Worm (Caenorhabditis elegans) whole organism, young adult: ENCODE results near the gene str-88.

Source experiments
- B0035.1 ChIP-seq: sonication (generic microtip); optimal IDR thresholded peaks from 2 replicates; lab custom pipeline; 2016; ENCODE audit warnings: missing genetic modification characterization, mild to moderate bottlenecking, missing compliant biosample characterization, missing genotype, missing genetic modification reagents
- B0261.1 ChIP-seq: sonication (generic microtip); optimal IDR thresholded peaks from 2 replicates; lab custom pipeline; 2016; ENCODE audit warnings: mild to moderate bottlenecking, missing genetic modification characterization, moderate library complexity, missing compliant biosample characterization
- B0336.3 ChIP-seq: fragments of 200-800 bp; sonication (Bioruptor generic); IDR thresholded peaks from 2 replicates; pipeline ENCODE4 v1.3.6; 2022; ENCODE audit warnings: missing genetic modification characterization, missing compliant biosample characterization
- C06A6.2 ChIP-seq: fragments of 200-800 bp; sonication (Bioruptor generic); conservative IDR thresholded peaks from 2 replicates; pipeline ENCODE4 v1.3.6; 2022; ENCODE audit warnings: missing genetic modification characterization, missing compliant biosample characterization
- D2030.7 ChIP-seq: fragments of 200-800 bp; sonication (Bioruptor generic); IDR thresholded peaks from 2 replicates; pipeline ENCODE4 v1.3.6; 2022; ENCODE audit warnings: missing genetic modification reagents, missing genetic modification characterization, missing compliant biosample characterization
- F10E7.11 ChIP-seq: sonication (generic microtip); optimal IDR thresholded peaks from 2 replicates; lab custom pipeline; 2017; ENCODE audit warnings: mild to moderate bottlenecking, missing genetic modification characterization, moderate library complexity, missing compliant biosample characterization
- F52B5.7 ChIP-seq: sonication (generic microtip); optimal IDR thresholded peaks from 2 replicates; lab custom pipeline; 2016; ENCODE audit warnings: mild to moderate bottlenecking, missing genetic modification characterization, missing compliant biosample characterization
- K12H6.12 ChIP-seq: fragments of 200-800 bp; sonication (Bioruptor generic); optimal IDR thresholded peaks from 2 replicates; lab custom pipeline; 2018; ENCODE audit warnings: mild to moderate bottlenecking, missing genetic modification characterization, missing compliant biosample characterization
- T07F8.4 ChIP-seq: sonication (generic microtip); optimal IDR thresholded peaks from 2 replicates; lab custom pipeline; 2016; ENCODE audit warnings: mild to moderate bottlenecking, missing genetic modification characterization, moderate library complexity, missing compliant biosample characterization
- Y53F4B.3 ChIP-seq: fragments of 200-800 bp; sonication (Bioruptor generic); IDR thresholded peaks from 2 replicates; pipeline ENCODE4 v1.3.6; 2022; ENCODE audit warnings: missing genetic modification reagents, missing genetic modification characterization, missing compliant biosample characterization
- ama-1 ChIP-seq, 3 experiments: fragments of 150-350 bp in 1 of 3; sonication (generic microtip) in 2 of 3; optimal IDR thresholded peaks; 2 replicates each; lab custom pipeline; 2014 to 2018; ENCODE audit warnings: missing biosample characterization in 2 of 3, missing genetic modification characterization in 2 of 3, missing genetic modification reagents in 2 of 3
- aptf-2 ChIP-seq: fragments of 200-800 bp; sonication (Bioruptor generic); conservative IDR thresholded peaks from 2 replicates; pipeline ENCODE4 v1.3.6; 2022; ENCODE audit warnings: missing genetic modification reagents, missing genetic modification characterization, missing compliant biosample characterization
- athp-1 ChIP-seq: sonication (generic microtip); optimal IDR thresholded peaks from 2 replicates; lab custom pipeline; 2017; ENCODE audit warnings: mild to moderate bottlenecking, missing genetic modification characterization, missing compliant biosample characterization
- attf-5 ChIP-seq: fragments of 200-800 bp; sonication (Bioruptor generic); optimal IDR thresholded peaks from 2 replicates; lab custom pipeline; 2018; ENCODE audit warnings: mild to moderate bottlenecking, missing genetic modification characterization, missing compliant biosample characterization
- cebp-2 ChIP-seq: fragments of 200-800 bp; sonication (Bioruptor generic); IDR thresholded peaks from 2 replicates; pipeline ENCODE4 v1.3.6; 2022; ENCODE audit warnings: missing genetic modification characterization, missing compliant biosample characterization
- ceh-40 ChIP-seq: fragments of 200-800 bp; sonication (Bioruptor generic); IDR thresholded peaks from 2 replicates; pipeline ENCODE4 v1.3.6; 2022; ENCODE audit warnings: missing genetic modification characterization, missing compliant biosample characterization
- ceh-58 ChIP-seq: fragments of 200-800 bp; sonication (Bioruptor generic); IDR thresholded peaks from 2 replicates; pipeline ENCODE4 v1.3.6; 2022; ENCODE audit warnings: missing genetic modification characterization, missing compliant biosample characterization
- die-1 ChIP-seq: sonication (generic microtip); optimal IDR thresholded peaks from 2 replicates; lab custom pipeline; 2016; ENCODE audit warnings: missing genotype, mild to moderate bottlenecking, missing genetic modification characterization, missing compliant biosample characterization
- efl-1 ChIP-seq: fragments of 150-350 bp; optimal IDR thresholded peaks from 2 replicates; lab custom pipeline; 2014; ENCODE audit warnings: missing biosample characterization, missing genetic modification reagents, missing genetic modification characterization
- ets-4 ChIP-seq: fragments of 200-800 bp; sonication (Bioruptor generic); optimal IDR thresholded peaks from 2 replicates; lab custom pipeline; 2018; ENCODE audit warnings: mild to moderate bottlenecking, missing genetic modification characterization, missing compliant biosample characterization
- fkh-3 ChIP-seq: sonication (generic microtip); optimal IDR thresholded peaks from 2 replicates; lab custom pipeline; 2016; ENCODE audit warnings: mild to moderate bottlenecking, missing genetic modification characterization, missing compliant biosample characterization
- gei-17 ChIP-seq: fragments of 200-800 bp; sonication (Bioruptor generic); optimal IDR thresholded peaks from 2 replicates; lab custom pipeline; 2018; ENCODE audit warnings: mild to moderate bottlenecking, missing genetic modification characterization, missing compliant biosample characterization
- hlh-26 ChIP-seq: fragments of 200-800 bp; sonication (Bioruptor generic); conservative IDR thresholded peaks from 2 replicates; pipeline ENCODE4 v1.3.6; 2022; ENCODE audit warnings: missing genetic modification reagents, missing genetic modification characterization, missing compliant biosample characterization
- hmg-1.2 ChIP-seq: fragments of 200-800 bp; sonication (Bioruptor generic); IDR thresholded peaks from 2 replicates; pipeline ENCODE4 v1.3.6; 2022; ENCODE audit warnings: missing genetic modification reagents, missing genetic modification characterization, missing compliant biosample characterization
- hrde-1 ChIP-seq: sonication (generic microtip); optimal IDR thresholded peaks from 2 replicates; lab custom pipeline; 2016; ENCODE audit warnings: missing genetic modification characterization, mild to moderate bottlenecking, missing compliant biosample characterization, moderate library complexity, missing genotype, missing genetic modification reagents, borderline replicate concordance
- hsf-1 ChIP-seq: fragments of 200-800 bp; sonication (Bioruptor generic); IDR thresholded peaks from 2 replicates; pipeline ENCODE4 v1.3.6; 2022; ENCODE audit warnings: missing genetic modification reagents, missing genetic modification characterization, missing compliant biosample characterization
- let-607 ChIP-seq, 2 experiments: fragments of 200-800 bp in 1 of 2; sonication (Bioruptor generic) in 1 of 2; sonication (generic microtip) in 1 of 2; optimal IDR thresholded peaks; 2 replicates each; lab custom pipeline; 2016 to 2018; ENCODE audit warnings: mild to moderate bottlenecking in 2 of 2, missing compliant biosample characterization in 2 of 2, missing genetic modification characterization in 2 of 2, moderate library complexity in 2 of 2, missing genotype in 1 of 2
- madf-3 ChIP-seq: fragments of 200-800 bp; sonication (Bioruptor generic); IDR thresholded peaks from 2 replicates; pipeline ENCODE4 v1.3.6; 2022; ENCODE audit warnings: missing genetic modification reagents, missing genetic modification characterization, missing compliant biosample characterization
- madf-6 ChIP-seq: fragments of 200-800 bp; sonication (Bioruptor generic); IDR thresholded peaks from 2 replicates; pipeline ENCODE4 v1.3.6; 2022; ENCODE audit warnings: missing genetic modification reagents, missing genetic modification characterization, missing compliant biosample characterization
- madf-8 ChIP-seq: fragments of 200-800 bp; sonication (Bioruptor generic); conservative IDR thresholded peaks from 2 replicates; pipeline ENCODE4 v1.3.6; 2022; ENCODE audit warnings: missing genetic modification reagents, missing genetic modification characterization, missing compliant biosample characterization
- mes-4 ChIP-seq: sonication (generic microtip); optimal IDR thresholded peaks from 2 replicates; lab custom pipeline; 2016; ENCODE audit warnings: missing genotype, missing genetic modification characterization, missing compliant biosample characterization
- nfya-1 ChIP-seq: sonication (generic microtip); optimal IDR thresholded peaks from 2 replicates; lab custom pipeline; 2017; ENCODE audit warnings: antibody characterized with exemption, missing compliant biosample characterization, missing genetic modification characterization, borderline replicate concordance; ENCODE audit not compliant: insufficient read depth
- nfya-2 ChIP-seq: fragments of 200-800 bp; sonication (Bioruptor generic); IDR thresholded peaks from 2 replicates; pipeline ENCODE4 v1.3.6; 2022; ENCODE audit warnings: missing genetic modification reagents, missing genetic modification characterization, missing compliant biosample characterization
- nhr-27 ChIP-seq: fragments of 200-800 bp; sonication (Bioruptor generic); optimal IDR thresholded peaks from 2 replicates; lab custom pipeline; 2018; ENCODE audit warnings: mild to moderate bottlenecking, missing genetic modification characterization, moderate library complexity, missing compliant biosample characterization
- nhr-80 ChIP-seq: sonication (generic microtip); optimal IDR thresholded peaks from 2 replicates; lab custom pipeline; 2016; ENCODE audit warnings: missing genetic modification characterization, missing compliant biosample characterization
- nhr-90 ChIP-seq: sonication (generic microtip); optimal IDR thresholded peaks from 2 replicates; lab custom pipeline; 2016; ENCODE audit warnings: missing genotype, mild to moderate bottlenecking, missing genetic modification characterization, missing compliant biosample characterization
- rcor-1 ChIP-seq: fragments of 200-800 bp; sonication (Bioruptor generic); IDR thresholded peaks from 2 replicates; pipeline ENCODE4 v1.3.6; 2022; ENCODE audit warnings: missing genetic modification reagents, missing genetic modification characterization, missing compliant biosample characterization
- rpc-1 ChIP-seq, 2 experiments: fragments of 150-350 bp in 1 of 2; sonication (generic microtip) in 1 of 2; optimal IDR thresholded peaks; 2 replicates each; lab custom pipeline; 2014 to 2018; ENCODE audit warnings: missing biosample characterization in 1 of 2, missing genetic modification characterization in 1 of 2, missing genetic modification reagents in 1 of 2, missing genotype in 1 of 2
- sea-2 ChIP-seq: fragments of 200-800 bp; sonication (Bioruptor generic); IDR thresholded peaks from 2 replicates; pipeline ENCODE4 v1.3.6; 2022; ENCODE audit warnings: missing genetic modification characterization, missing compliant biosample characterization
- snpc-1.1 ChIP-seq: sonication (generic microtip); optimal IDR thresholded peaks from 2 replicates; lab custom pipeline; 2017; ENCODE audit warnings: missing genetic modification characterization, mild to moderate bottlenecking, missing compliant biosample characterization, antibody characterized with exemption, moderate library complexity, missing genotype, missing genetic modification reagents; ENCODE audit not compliant: insufficient read depth
- snpc-4 ChIP-seq, 5 experiments: fragments of 150-350 bp in 1 of 5; sonication (generic microtip) in 4 of 5; optimal IDR thresholded peaks; 2 replicates each; lab custom pipeline; 2014 to 2018; ENCODE audit warnings: missing genetic modification characterization in 5 of 5, missing biosample characterization in 3 of 5, antibody characterized with exemption in 2 of 5, mild to moderate bottlenecking in 2 of 5, missing compliant biosample characterization in 2 of 5, missing genotype in 2 of 5, moderate library complexity in 2 of 5, missing genetic modification reagents in 1 of 5
- somi-1 ChIP-seq: fragments of 200-800 bp; sonication (Bioruptor generic); optimal IDR thresholded peaks from 2 replicates; lab custom pipeline; 2018; ENCODE audit warnings: mild to moderate bottlenecking, missing genetic modification characterization, missing compliant biosample characterization
- tbp1 ChIP-seq: fragments of 200-800 bp; sonication (Bioruptor generic); optimal IDR thresholded peaks from 2 replicates; lab custom pipeline; 2018; ENCODE audit warnings: mild to moderate bottlenecking, missing genetic modification characterization, missing compliant biosample characterization
- tlf-1 ChIP-seq: fragments of 200-800 bp; sonication (Bioruptor generic); optimal IDR thresholded peaks from 2 replicates; lab custom pipeline; 2018; ENCODE audit warnings: mild to moderate bottlenecking, missing genetic modification characterization, missing compliant biosample characterization
- zim-3 ChIP-seq: sonication (generic microtip); optimal IDR thresholded peaks from 2 replicates; lab custom pipeline; 2017; ENCODE audit warnings: mild to moderate bottlenecking, missing genetic modification characterization, moderate library complexity, missing compliant biosample characterization
- ztf-22 ChIP-seq: fragments of 200-800 bp; sonication (Bioruptor generic); optimal IDR thresholded peaks from 2 replicates; lab custom pipeline; 2018; ENCODE audit warnings: mild to moderate bottlenecking, missing genetic modification characterization, moderate library complexity, missing compliant biosample characterization
- ztf-3 ChIP-seq: fragments of 200-800 bp; sonication (Bioruptor generic); optimal IDR thresholded peaks from 2 replicates; lab custom pipeline; 2018; ENCODE audit warnings: mild to moderate bottlenecking, missing genetic modification characterization, missing compliant biosample characterization
- ztf-6 ChIP-seq: fragments of 200-800 bp; sonication (Bioruptor generic); IDR thresholded peaks from 2 replicates; pipeline ENCODE4 v1.3.6; 2022; ENCODE audit warnings: missing genetic modification reagents, missing genetic modification characterization, missing compliant biosample characterization

str-88 gene

DNA sequence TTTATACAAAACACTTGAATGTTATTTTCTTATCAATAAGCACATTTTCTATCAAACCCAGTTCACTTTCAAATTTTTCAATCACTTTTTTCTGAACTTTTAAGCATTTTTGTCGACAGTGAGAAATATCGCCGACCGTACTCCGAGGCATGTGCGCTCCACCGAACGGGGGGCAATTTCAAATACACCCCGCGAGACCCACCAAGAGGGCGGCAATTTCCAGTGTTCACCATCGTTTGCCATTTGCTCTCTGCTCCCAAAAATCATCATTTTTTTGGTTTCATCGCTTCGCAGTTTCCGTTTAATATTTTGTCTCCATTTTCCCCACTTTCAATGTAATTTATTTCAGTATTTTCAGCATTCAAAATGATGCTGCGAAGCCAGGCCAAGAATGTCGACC is 11.7 kb upstream of the str-88 start, which contains the start of gene cyb-3 (continued):
- TF ChIP-seq nfya-1 (tag; lab: Kevin White, UChicago) (no peak), B0035.1 (tag; lab: Kevin White, UChicago) (no peak), nhr-80 (tag; lab: Kevin White, UChicago) (no peak), tbp1 (GFP tag; lab: Kevin White, UChicago) (peak; percentile 53), nhr-90 (tag; lab: Kevin White, UChicago) (no peak), Y53F4B.3 (GFP tag; lab: Robert Waterston, UW) (no peak; the same call in 1 of the 2 replicates), let-607 (tag; optimal IDR thresholded peaks at IDR 0.05; lab: Kevin White, UChicago) (no peak), fkh-3 (tag; lab: Kevin White, UChicago) (no peak), hlh-26 (GFP tag; lab: Robert Waterston, UW) (no peak), hsf-1 (GFP tag; lab: Robert Waterston, UW) (peak; percentile 86), madf-3 (GFP tag; lab: Robert Waterston, UW) (peak; percentile 89), ets-4 (GFP tag; lab: Kevin White, UChicago) (no peak), B0336.3 (GFP tag; lab: Robert Waterston, UW) (no peak), rcor-1 (GFP tag; lab: Robert Waterston, UW) (peak; percentile 59; the same call in 1 of the 2 replicates), cebp-2 (GFP tag; lab: Robert Waterston, UW) (no peak), athp-1 (tag; lab: Kevin White, UChicago) (peak; percentile 7), tlf-1 (peak; percentile 48), ama-1 (optimal IDR thresholded peaks at IDR 0.05; lab: Kevin White, UChicago) (no peak), ama-1 (GFP tag; optimal IDR thresholded peaks at IDR 0.05; lab: Kevin White, UChicago) (no peak), somi-1 (no peak), F52B5.7 (tag; lab: Kevin White, UChicago) (no peak), attf-5 (GFP tag; lab: Kevin White, UChicago) (no peak), rpc-1 (optimal IDR thresholded peaks at IDR 0.05; lab: Kevin White, UChicago) (no peak), rpc-1 (tag; optimal IDR thresholded peaks at IDR 0.05; lab: Kevin White, UChicago) (no peak), madf-8 (peak; percentile 92), aptf-2 (no peak), snpc-4 (GFP tag; optimal IDR thresholded peaks at IDR 0.05; lab: Kevin White, UChicago) (peak; percentile 1), snpc-4 (tag; optimal IDR thresholded peaks at IDR 0.05; lab: Kevin White, UChicago) (peak in 1 of 4 experiments; percentile 53), C06A6.2 (GFP tag; lab: Robert Waterston, UW) (no peak), die-1 (tag; lab: Kevin White, UChicago) (no peak), ceh-58 (GFP tag; lab: Robert Waterston, UW) (no peak), nfya-2 (no peak), efl-1 (GFP tag; lab: Kevin White, UChicago) (peak; percentile 95), nhr-27 (tag; lab: Kevin White, UChicago) (no peak), ceh-40 (no peak), hmg-1.2 (GFP tag; lab: Robert Waterston, UW) (peak; percentile 55; the same call in 1 of the 2 replicates), zim-3 (no peak), ztf-6 (GFP tag; lab: Robert Waterston, UW) (no peak), F10E7.11 (tag; lab: Kevin White, UChicago) (no peak), T07F8.4 (tag; lab: Kevin White, UChicago) (no peak), sea-2 (GFP tag; lab: Robert Waterston, UW) (no peak), mes-4 (no peak), gei-17 (GFP tag; lab: Kevin White, UChicago) (no peak), ztf-22 (GFP tag; lab: Kevin White, UChicago) (no peak), ztf-3 (GFP tag; lab: Kevin White, UChicago) (no peak), madf-6 (peak; percentile 95), D2030.7 (GFP tag; lab: Robert Waterston, UW) (peak; percentile 91), B0261.1 (peak; percentile 18), snpc-1.1 (tag; lab: Kevin White, UChicago) (no peak), K12H6.12 (no peak), hrde-1 (tag; lab: Kevin White, UChicago) (no peak)
